Fruit fly (Drosophila melanogaster) whole organism, adult: ENCODE data around the gene Ugt37A1.

Source experiments
- CG11617 ChIP-seq: fragments of 200-800 bp; sonication (Bioruptor generic); optimal IDR thresholded peaks from 2 replicates; lab custom pipeline; 2017; ENCODE audit warnings: mild to moderate bottlenecking, missing biosample characterization, missing genetic modification reagents, missing genetic modification characterization
- CG12768 ChIP-seq: fragments of 200-800 bp; sonication (Bioruptor generic); optimal IDR thresholded peaks from 2 replicates; lab custom pipeline; 2017; ENCODE audit warnings: missing biosample characterization, missing genetic modification characterization, mild to moderate bottlenecking, moderate library complexity, missing genetic modification reagents
- CG14711 ChIP-seq: fragments of 200-800 bp; sonication (Bioruptor generic); optimal IDR thresholded peaks from 2 replicates; lab custom pipeline; 2018; ENCODE audit warnings: missing biosample characterization, mild to moderate bottlenecking, missing genetic modification characterization, moderate library complexity
- CG1620 ChIP-seq: fragments of 200-800 bp; sonication (Bioruptor generic); optimal IDR thresholded peaks from 2 replicates; lab custom pipeline; 2016; ENCODE audit warnings: missing biosample characterization, missing genetic modification characterization
- CG33017 ChIP-seq: fragments of 200-800 bp; sonication (Bioruptor generic); optimal IDR thresholded peaks from 2 replicates; lab custom pipeline; 2018; ENCODE audit warnings: missing biosample characterization, mild to moderate bottlenecking, missing genetic modification characterization, moderate library complexity
- CG5204 ChIP-seq: fragments of 200-800 bp; sonication (Bioruptor generic); optimal IDR thresholded peaks from 2 replicates; lab custom pipeline; 2016; ENCODE audit warnings: missing biosample characterization, missing genetic modification characterization
- CG7045 ChIP-seq: fragments of 200-800 bp; sonication (Bioruptor generic); optimal IDR thresholded peaks from 2 replicates; lab custom pipeline; 2017; ENCODE audit warnings: missing biosample characterization, mild to moderate bottlenecking, missing genetic modification characterization
- CG7101 ChIP-seq: fragments of 200-800 bp; sonication (Bioruptor generic); optimal IDR thresholded peaks from 2 replicates; lab custom pipeline; 2018; ENCODE audit warnings: missing biosample characterization, mild to moderate bottlenecking, missing genetic modification characterization, moderate library complexity
- Clk ChIP-seq: fragments of 200-800 bp; sonication (Bioruptor generic); optimal IDR thresholded peaks from 2 replicates; lab custom pipeline; 2017; ENCODE audit warnings: missing biosample characterization, missing genetic modification characterization
- Crg-1 ChIP-seq: fragments of 200-800 bp; sonication (Bioruptor generic); optimal IDR thresholded peaks from 2 replicates; lab custom pipeline; 2016; ENCODE audit warnings: missing biosample characterization, missing genetic modification characterization
- Hr96 ChIP-seq: fragments of 200-800 bp; sonication (Bioruptor generic); optimal IDR thresholded peaks from 2 replicates; lab custom pipeline; 2016; ENCODE audit warnings: missing biosample characterization, missing genetic modification characterization
- Mnt ChIP-seq: fragments of 200-800 bp; sonication (Bioruptor generic); optimal IDR thresholded peaks from 2 replicates; lab custom pipeline; 2016; ENCODE audit warnings: missing biosample characterization, mild to moderate bottlenecking, missing genetic modification characterization
- bab1 ChIP-seq: fragments of 200-800 bp; sonication (Bioruptor generic); optimal IDR thresholded peaks from 3 replicates; lab custom pipeline; 2019; ENCODE audit warnings: missing biosample characterization, mild to moderate bottlenecking, missing genetic modification characterization, moderate library complexity
- cic ChIP-seq: fragments of 200-800 bp; sonication (Bioruptor generic); optimal IDR thresholded peaks from 2 replicates; lab custom pipeline; 2017; ENCODE audit warnings: missing biosample characterization, mild to moderate bottlenecking, missing genetic modification characterization, moderate library complexity
- cnc ChIP-seq, 2 experiments: fragments of >200 bp; optimal IDR thresholded peaks; 2 replicates each; lab custom pipeline; 2017
- kay ChIP-seq: fragments of 200-800 bp; sonication (Bioruptor generic); peaks from one replicate; lab custom pipeline; 2016; ENCODE audit warnings: missing biosample characterization, missing genetic modification characterization, borderline replicate concordance
- ovo ChIP-seq: fragments of 200-800 bp; sonication (Bioruptor generic); optimal IDR thresholded peaks from 2 replicates; lab custom pipeline; 2016; ENCODE audit warnings: missing biosample characterization, missing genetic modification characterization
- pad ChIP-seq: fragments of 200-800 bp; sonication (Bioruptor generic); optimal IDR thresholded peaks from 3 replicates; lab custom pipeline; 2017; ENCODE audit warnings: missing biosample characterization, missing genetic modification characterization, mild to moderate bottlenecking, moderate library complexity, missing genetic modification reagents
- tj ChIP-seq: fragments of 200-800 bp; sonication (Bioruptor generic); optimal IDR thresholded peaks from 3 replicates; lab custom pipeline; 2017; ENCODE audit warnings: missing biosample characterization, mild to moderate bottlenecking, missing genetic modification characterization, moderate library complexity
- toe ChIP-seq: fragments of 200-800 bp; sonication (Bioruptor generic); optimal IDR thresholded peaks from 2 replicates; lab custom pipeline; 2016; ENCODE audit warnings: missing biosample characterization, missing genetic modification characterization

Gene Ugt37A1

DNA sequence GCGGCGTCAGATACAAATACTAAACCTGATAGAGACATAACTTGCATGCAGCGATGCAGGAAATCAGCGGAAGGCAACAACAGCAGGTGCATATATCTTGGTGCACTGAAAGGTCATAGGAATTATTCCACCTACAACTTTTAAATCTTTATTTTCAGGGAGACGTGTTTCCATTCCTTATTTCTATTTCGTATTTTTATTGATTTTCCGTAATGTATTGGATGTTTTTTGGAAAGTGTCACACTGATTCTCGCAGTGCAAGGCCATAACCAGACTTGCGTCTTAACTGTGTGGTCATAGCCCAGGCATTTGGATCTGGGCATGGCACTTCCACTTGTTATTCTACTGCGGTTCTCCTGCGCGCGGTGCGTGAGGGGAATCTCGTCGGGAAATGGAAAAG, 2.5 kb downstream of the Ugt37A1 start:
- TF ChIP-seq CG7101 (tag; lab: Kevin White, UChicago) = no peak
- TF ChIP-seq Mnt (GFP tag; lab: Kevin White, UChicago) = no peak
- TF ChIP-seq CG1620 = no peak
- no peak for TF ChIP-seq CG7045 (GFP tag; lab: Kevin White, UChicago)
- no peak for TF ChIP-seq Clk (GFP tag; lab: Kevin White, UChicago)
- no peak for TF ChIP-seq toe (GFP tag; lab: Kevin White, UChicago)
- no peak for TF ChIP-seq pad
- TF ChIP-seq tj (GFP tag; lab: Kevin White, UChicago) = no peak
- TF ChIP-seq bab1 (GFP tag; lab: Kevin White, UChicago) = no peak
- no peak for TF ChIP-seq Crg-1 (GFP tag; lab: Kevin White, UChicago)
- TF ChIP-seq Hr96 (GFP tag; lab: Kevin White, UChicago) = no peak
- no peak for TF ChIP-seq kay (GFP tag; lab: Kevin White, UChicago)
- no peak for TF ChIP-seq ovo
- TF ChIP-seq cnc (optimal IDR thresholded peaks at IDR 0.05; lab: Kevin White, UChicago) = no peak
- TF ChIP-seq CG5204 = no peak
- no peak for TF ChIP-seq CG12768 (GFP tag; lab: Kevin White, UChicago)

dm6 chr2L:20370151-20370550, 3.8 kb downstream of the Ugt37A1 start:
- no peak for TF ChIP-seq CG1620
- no peak for TF ChIP-seq ovo
- no peak for TF ChIP-seq Clk (GFP tag; lab: Kevin White, UChicago)
- TF ChIP-seq cnc (optimal IDR thresholded peaks at IDR 0.05; lab: Kevin White, UChicago) = no peak

DNA sequence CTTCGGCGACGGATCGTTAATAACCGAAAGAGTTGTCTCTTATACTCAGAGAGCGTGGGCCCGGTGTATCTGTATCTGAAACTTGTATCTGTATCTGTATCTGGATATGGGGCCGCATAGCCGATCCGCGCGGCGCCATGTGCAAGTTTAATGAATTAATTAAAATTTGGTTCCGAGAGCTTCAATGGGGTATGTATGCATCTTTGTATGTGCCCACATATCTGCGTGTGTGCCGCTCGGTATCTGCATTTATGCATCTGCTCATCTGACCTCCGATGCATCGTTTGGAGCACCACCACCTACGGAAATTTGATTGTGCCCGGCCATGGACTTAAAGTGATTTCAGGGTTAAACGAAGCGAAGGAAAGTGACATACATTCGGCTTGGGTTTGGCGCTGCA, 21.2 kb downstream of the Ugt37A1 start:
- no peak for TF ChIP-seq toe (GFP tag; lab: Kevin White, UChicago)
- no peak for TF ChIP-seq Clk (GFP tag; lab: Kevin White, UChicago)
- no peak for TF ChIP-seq Crg-1 (GFP tag; lab: Kevin White, UChicago)
- TF ChIP-seq ovo = no peak
- no peak for TF ChIP-seq CG1620
- no peak for TF ChIP-seq Mnt (GFP tag; lab: Kevin White, UChicago)
- TF ChIP-seq CG14711 (tag; lab: Kevin White, UChicago) = no peak

dm6 chr2L:20352200-20352599, 21.7 kb downstream of the Ugt37A1 start:
- no peak for TF ChIP-seq CG14711 (tag; lab: Kevin White, UChicago)
- TF ChIP-seq CG7101 (tag; lab: Kevin White, UChicago) = no peak
- TF ChIP-seq bab1 (GFP tag; lab: Kevin White, UChicago) = no peak
- no peak for TF ChIP-seq tj (GFP tag; lab: Kevin White, UChicago)
- no peak for TF ChIP-seq CG7045 (GFP tag; lab: Kevin White, UChicago)
- no peak for TF ChIP-seq Crg-1 (GFP tag; lab: Kevin White, UChicago)
- TF ChIP-seq cic (GFP tag; lab: Kevin White, UChicago) = no peak
- TF ChIP-seq pad = no peak
- no peak for TF ChIP-seq CG5204
- TF ChIP-seq CG11617 (GFP tag; lab: Kevin White, UChicago) = no peak
- TF ChIP-seq Mnt (GFP tag; lab: Kevin White, UChicago) = no peak

dm6 chr2L:20351723-20352122, 22.2 kb downstream of the Ugt37A1 start:
- no peak for TF ChIP-seq CG1620
- TF ChIP-seq CG14711 (tag; lab: Kevin White, UChicago) = no peak
- no peak for TF ChIP-seq CG11617 (GFP tag; lab: Kevin White, UChicago)
- TF ChIP-seq Crg-1 (GFP tag; lab: Kevin White, UChicago) = no peak
- TF ChIP-seq cic (GFP tag; lab: Kevin White, UChicago) = no peak
- no peak for TF ChIP-seq kay (GFP tag; lab: Kevin White, UChicago)
- no peak for TF ChIP-seq tj (GFP tag; lab: Kevin White, UChicago)
- no peak for TF ChIP-seq Clk (GFP tag; lab: Kevin White, UChicago)
- no peak for TF ChIP-seq CG12768 (GFP tag; lab: Kevin White, UChicago)
- no peak for TF ChIP-seq bab1 (GFP tag; lab: Kevin White, UChicago)
- no peak for TF ChIP-seq CG7045 (GFP tag; lab: Kevin White, UChicago)
- TF ChIP-seq CG33017 (tag; lab: Kevin White, UChicago) = no peak
- TF ChIP-seq toe (GFP tag; lab: Kevin White, UChicago) = no peak
- no peak for TF ChIP-seq Mnt (GFP tag; lab: Kevin White, UChicago)
- TF ChIP-seq Hr96 (GFP tag; lab: Kevin White, UChicago) = no peak
- TF ChIP-seq CG5204 = no peak
- TF ChIP-seq ovo = no peak

dm6 chr2L:20349671-20350539, 24.0 kb downstream of the Ugt37A1 start, which contains the start of the genes La and RtGEF:
La (minus strand) TSS chr2L:20350012.
RtGEF (plus strand) TSS chr2L:20350434.
- TF ChIP-seq kay (GFP tag; lab: Kevin White, UChicago) (peak; percentile 96), cnc (optimal IDR thresholded peaks at IDR 0.05; lab: Kevin White, UChicago) (no peak), CG5204 (peak; percentile 75), CG14711 (tag; lab: Kevin White, UChicago) (peak; percentile 52), CG11617 (GFP tag; lab: Kevin White, UChicago) (peak; percentile 70), pad (peak; percentile 51), Mnt (GFP tag; lab: Kevin White, UChicago) (peak; percentile 96), CG12768 (GFP tag; lab: Kevin White, UChicago) (peak; percentile 56), ovo (peak; percentile 16), Hr96 (GFP tag; lab: Kevin White, UChicago) (peak; percentile 70), cic (GFP tag; lab: Kevin White, UChicago) (peak; percentile 23), bab1 (GFP tag; lab: Kevin White, UChicago) (peak; percentile 32), tj (GFP tag; lab: Kevin White, UChicago) (peak; percentile 38), toe (GFP tag; lab: Kevin White, UChicago) (peak; percentile 80), CG7101 (tag; lab: Kevin White, UChicago) (peak; percentile 60), Clk (GFP tag; lab: Kevin White, UChicago) (peak; percentile 35), Crg-1 (GFP tag; lab: Kevin White, UChicago) (peak; percentile 57), CG1620 (peak; percentile 76), CG33017 (tag; lab: Kevin White, UChicago) (no peak), CG7045 (GFP tag; lab: Kevin White, UChicago) (peak; percentile 43)
